Worm (Caenorhabditis elegans) whole organism, L4/young adult: ENCODE data around the gene B0546.4.
"Not testable (repeated sequence)": the region's sequence is repeated elsewhere in the genome, so short reads cannot be mapped to it uniquely, and the experiment has no call there.

Experiments used
- W03F9.2 ChIP-seq: fragments of 150-350 bp; optimal IDR thresholded peaks from 2 replicates; lab custom pipeline; 2014; ENCODE audit warnings: missing biosample characterization, missing genetic modification characterization
- dao-5 ChIP-seq: sonication (generic microtip); optimal IDR thresholded peaks from 2 replicates; lab custom pipeline; 2016; ENCODE audit warnings: missing genotype, missing genetic modification characterization, moderate library complexity, missing compliant biosample characterization
- him-1 ChIP-seq: sonication (generic microtip); optimal IDR thresholded peaks from 2 replicates; lab custom pipeline; 2016; ENCODE audit warnings: missing genotype, missing genetic modification reagents, missing genetic modification characterization, missing compliant biosample characterization

DNA sequence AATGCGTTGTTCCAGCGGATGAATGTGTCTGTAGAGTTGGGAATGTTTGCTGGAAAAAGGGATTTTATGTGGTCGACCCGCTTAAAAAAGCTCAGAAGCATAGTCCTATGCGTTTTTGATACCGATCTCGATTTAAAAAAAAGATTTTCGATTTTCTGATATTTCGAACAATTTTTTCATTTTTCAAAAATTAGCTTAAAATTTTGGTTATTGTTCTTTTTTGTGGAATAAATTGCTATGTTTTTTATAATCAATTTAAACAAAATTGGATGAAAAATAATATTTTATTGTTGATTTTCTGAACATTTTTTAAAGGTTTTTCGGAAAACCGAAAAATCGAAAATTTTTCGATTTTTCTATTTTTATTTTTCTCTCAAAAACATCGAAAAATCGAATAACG, 49.4 kb upstream of the B0546.4 start, which contains the start of gene C04C3.7:
- not testable (repeated sequence) for TF ChIP-seq W03F9.2, dao-5, him-1 (tag; lab: Kevin White, UChicago)
